Worm (Caenorhabditis elegans) whole organism, dauer: Measurements from ENCODE around the gene atln-2.

Experiments
- unc-62 ChIP-seq: sonication (generic microtip); optimal IDR thresholded peaks from 2 replicates; lab custom pipeline; 2017; ENCODE audit warnings: missing biosample characterization, missing genetic modification reagents, missing genetic modification characterization

Gene atln-2

ce11 chrIV:15041124-15041523 lies 59.7 kb downstream of the atln-2 start:
- TF ChIP-seq unc-62 = no peak

- no peak for TF ChIP-seq unc-62
These were observed 60.9 kb downstream of the atln-2 start for ce11 chrIV:15042159-15042936.
